Fruit fly (Drosophila melanogaster) whole organism, embryonic: ENCODE measurements around the gene Rdl.

Source experiments
- Awh ChIP-seq: fragments of 200-800 bp; sonication (Bioruptor generic); IDR thresholded peaks from 2 replicates; pipeline ENCODE4, ENCODE4 v1.3.6; 2022; ENCODE audit warnings: missing biosample characterization, missing genetic modification characterization
- Bdp1 ChIP-seq: fragments of 200-800 bp; sonication (Bioruptor generic); optimal IDR thresholded peaks from 3 replicates; lab custom pipeline; 2016; ENCODE audit warnings: missing biosample characterization, missing genetic modification characterization
- C15 ChIP-seq: fragments of 200-800 bp; sonication (Bioruptor generic); IDR thresholded peaks from 3 replicates; pipeline ENCODE4 v1.3.6; 2022; ENCODE audit warnings: missing biosample characterization, missing genetic modification characterization
- CG10267 ChIP-seq: fragments of 200-800 bp; sonication (Bioruptor generic); optimal IDR thresholded peaks from 2 replicates; lab custom pipeline; 2018; ENCODE audit warnings: missing biosample characterization, mild to moderate bottlenecking, missing genetic modification characterization, moderate library complexity
- CG11398 ChIP-seq: fragments of 200-800 bp; sonication (Bioruptor generic); optimal IDR thresholded peaks from 2 replicates; lab custom pipeline; 2016; ENCODE audit warnings: missing biosample characterization, missing genetic modification characterization
- CG11696 ChIP-seq: fragments of 200-800 bp; sonication (Bioruptor generic); IDR thresholded peaks from 2 replicates; pipeline ENCODE4 v1.3.6; 2022; ENCODE audit warnings: missing biosample characterization, missing genetic modification characterization
- CG12236 ChIP-seq: fragments of 200-800 bp; sonication (Bioruptor generic); optimal IDR thresholded peaks from 2 replicates; lab custom pipeline; 2016; ENCODE audit warnings: missing biosample characterization, missing genetic modification characterization
- CG12769 ChIP-seq: fragments of 200-800 bp; sonication (Bioruptor generic); optimal IDR thresholded peaks from 2 replicates; lab custom pipeline; 2019; ENCODE audit warnings: missing biosample characterization, mild to moderate bottlenecking, missing genetic modification characterization, moderate library complexity
- CG13775 ChIP-seq: fragments of 200-800 bp; sonication (Bioruptor generic); optimal IDR thresholded peaks from 3 replicates; lab custom pipeline; 2017; ENCODE audit warnings: missing biosample characterization, mild to moderate bottlenecking, missing genetic modification characterization
- CG17361 ChIP-seq: fragments of 200-800 bp; sonication (Bioruptor generic); IDR thresholded peaks from 3 replicates; pipeline ENCODE4 v1.3.6; 2022; ENCODE audit warnings: missing biosample characterization, missing genetic modification characterization
- CG17802 ChIP-seq: fragments of 200-800 bp; sonication (Bioruptor generic); optimal IDR thresholded peaks from 2 replicates; lab custom pipeline; 2018; ENCODE audit warnings: missing biosample characterization, mild to moderate bottlenecking, missing genetic modification characterization, moderate library complexity
- CG1832 ChIP-seq: fragments of 200-800 bp; sonication (Bioruptor generic); optimal IDR thresholded peaks from 2 replicates; lab custom pipeline; 2017; ENCODE audit warnings: missing biosample characterization, mild to moderate bottlenecking, missing genetic modification characterization, inconsistent platforms
- CG2120 ChIP-seq: fragments of 200-800 bp; sonication (Bioruptor generic); optimal IDR thresholded peaks from 3 replicates; lab custom pipeline; 2016; ENCODE audit warnings: missing biosample characterization, missing genetic modification characterization
- CG2202 ChIP-seq: fragments of 200-800 bp; sonication (Bioruptor generic); optimal IDR thresholded peaks from 2 replicates; lab custom pipeline; 2018; ENCODE audit warnings: missing biosample characterization, mild to moderate bottlenecking, missing genetic modification characterization
- CG42726 ChIP-seq: fragments of 200-800 bp; sonication (Bioruptor generic); IDR thresholded peaks from 2 replicates; pipeline ENCODE4 v1.3.6; 2022; ENCODE audit warnings: missing biosample characterization, missing genetic modification characterization; ENCODE audit not compliant: partially characterized antibody
- CG4282 ChIP-seq: fragments of 200-800 bp; sonication (Bioruptor generic); optimal IDR thresholded peaks from 2 replicates; lab custom pipeline; 2016; ENCODE audit warnings: missing biosample characterization, missing genetic modification characterization
- CG8388 ChIP-seq: fragments of 200-800 bp; sonication (Bioruptor generic); optimal IDR thresholded peaks from 2 replicates; lab custom pipeline; 2019; ENCODE audit warnings: missing biosample characterization, mild to moderate bottlenecking, missing genetic modification characterization, moderate library complexity
- CG9437 ChIP-seq: fragments of 200-800 bp; sonication (Bioruptor generic); optimal IDR thresholded peaks from 2 replicates; lab custom pipeline; 2018; ENCODE audit warnings: missing biosample characterization, mild to moderate bottlenecking, missing genetic modification characterization
- CkIIα-i1 ChIP-seq: fragments of 200-800 bp; sonication (Bioruptor generic); IDR thresholded peaks from 2 replicates; pipeline ENCODE4 v1.3.6; 2022; ENCODE audit warnings: missing biosample characterization, missing genetic modification characterization
- CrebB ChIP-seq: fragments of 200-800 bp; sonication (Bioruptor generic); optimal IDR thresholded peaks from 3 replicates; lab custom pipeline; 2018; ENCODE audit warnings: missing biosample characterization, mild to moderate bottlenecking, missing genetic modification characterization
- Dad ChIP-seq: fragments of 200-800 bp; sonication (Bioruptor generic); optimal IDR thresholded peaks from 3 replicates; lab custom pipeline; 2016; ENCODE audit warnings: missing biosample characterization, missing genetic modification characterization
- Dll ChIP-seq: fragments of 200-800 bp; sonication (Bioruptor generic); IDR thresholded peaks from 4 replicates; pipeline ENCODE4 v1.3.6; 2022; ENCODE audit warnings: missing biosample characterization, missing genetic modification characterization; ENCODE audit not compliant: partially characterized antibody
- Elba2 ChIP-seq: fragments of 200-800 bp; sonication (Bioruptor generic); optimal IDR thresholded peaks from 3 replicates; lab custom pipeline; 2016; ENCODE audit warnings: missing biosample characterization, missing genetic modification characterization
- Ets97D ChIP-seq: fragments of 200-800 bp; sonication (Bioruptor generic); optimal IDR thresholded peaks from 3 replicates; lab custom pipeline; 2016; ENCODE audit warnings: missing biosample characterization, missing genetic modification characterization
- Fer3 ChIP-seq: fragments of 200-800 bp; sonication (Bioruptor generic); optimal IDR thresholded peaks from 2 replicates; lab custom pipeline; 2018; ENCODE audit warnings: missing biosample characterization, mild to moderate bottlenecking, missing genetic modification characterization, moderate library complexity
- HLH4C ChIP-seq: fragments of 200-800 bp; sonication (Bioruptor generic); IDR thresholded peaks from 3 replicates; pipeline ENCODE4 v1.3.6; 2022; ENCODE audit warnings: missing biosample characterization, missing genetic modification characterization; ENCODE audit not compliant: partially characterized antibody
- Kr ChIP-seq: fragments of 200-800 bp; sonication (Bioruptor generic); optimal IDR thresholded peaks from 2 replicates; lab custom pipeline; 2017; ENCODE audit warnings: missing biosample characterization, mild to moderate bottlenecking, missing genetic modification characterization
- Lhr ChIP-seq: fragments of 200-800 bp; sonication (Bioruptor generic); optimal IDR thresholded peaks from 3 replicates; lab custom pipeline; 2017; ENCODE audit warnings: mild to moderate bottlenecking, missing biosample characterization, missing genetic modification reagents, missing genetic modification characterization
- Lim3 ChIP-seq: fragments of 200-800 bp; sonication (Bioruptor generic); IDR thresholded peaks from 2 replicates; pipeline ENCODE4 v1.3.6; 2022; ENCODE audit warnings: missing biosample characterization, missing genetic modification characterization
- Oli ChIP-seq: fragments of 200-800 bp; sonication (Bioruptor generic); optimal IDR thresholded peaks from 2 replicates; lab custom pipeline; 2018; ENCODE audit warnings: missing biosample characterization, mild to moderate bottlenecking, missing genetic modification characterization, moderate library complexity
- Optix ChIP-seq: fragments of 200-800 bp; sonication (Bioruptor generic); IDR thresholded peaks from 3 replicates; pipeline ENCODE4 v1.3.6; 2022; ENCODE audit warnings: missing biosample characterization, missing genetic modification characterization
- Scr ChIP-seq: fragments of 200-800 bp; sonication (Bioruptor generic); IDR thresholded peaks from 2 replicates; pipeline ENCODE4 v1.3.6; 2022; ENCODE audit warnings: missing biosample characterization, missing genetic modification characterization; ENCODE audit not compliant: partially characterized antibody
- Ssrp ChIP-seq: fragments of 200-800 bp; sonication (Bioruptor generic); optimal IDR thresholded peaks from 2 replicates; lab custom pipeline; 2018; ENCODE audit warnings: missing biosample characterization, mild to moderate bottlenecking, missing genetic modification characterization, moderate library complexity
- Vsx1 ChIP-seq: fragments of 200-800 bp; sonication (Bioruptor generic); optimal IDR thresholded peaks from 2 replicates; lab custom pipeline; 2017; ENCODE audit warnings: missing biosample characterization, mild to moderate bottlenecking, missing genetic modification characterization, missing genetic modification reagents
- ab ChIP-seq: fragments of 200-800 bp; sonication (Bioruptor generic); optimal IDR thresholded peaks from 2 replicates; lab custom pipeline; 2016; ENCODE audit warnings: missing biosample characterization, missing genetic modification characterization
- bab2 ChIP-seq: fragments of 200-800 bp; sonication (Bioruptor generic); optimal IDR thresholded peaks from 2 replicates; lab custom pipeline; 2016; ENCODE audit warnings: missing biosample characterization, missing genetic modification characterization
- btn ChIP-seq: fragments of 200-800 bp; sonication (Bioruptor generic); optimal IDR thresholded peaks from 2 replicates; lab custom pipeline; 2016; ENCODE audit warnings: missing biosample characterization, missing genetic modification characterization
- dm ChIP-seq: fragments of 200-800 bp; sonication (Bioruptor generic); optimal IDR thresholded peaks from 3 replicates; lab custom pipeline; 2016; ENCODE audit warnings: missing biosample characterization, missing genetic modification characterization
- dysf ChIP-seq: fragments of 200-800 bp; sonication (Bioruptor generic); IDR thresholded peaks from 3 replicates; pipeline ENCODE4 v1.3.6; 2022; ENCODE audit warnings: missing biosample characterization, missing genetic modification characterization
- gem ChIP-seq: fragments of 200-800 bp; sonication (Bioruptor generic); optimal IDR thresholded peaks from 2 replicates; lab custom pipeline; 2019; ENCODE audit warnings: missing biosample characterization, mild to moderate bottlenecking, missing genetic modification characterization, moderate library complexity
- grau ChIP-seq: fragments of 200-800 bp; optimal IDR thresholded peaks from 3 replicates; lab custom pipeline; 2019; ENCODE audit warnings: missing biosample characterization, mild to moderate bottlenecking, missing genetic modification characterization, moderate library complexity
- hkb ChIP-seq, 2 experiments: fragments of 200-800 bp in 1 of 2; fragments of >200 bp in 1 of 2; sonication (Bioruptor generic) in 1 of 2; IDR thresholded peaks in 1 of 2; optimal IDR thresholded peaks in 1 of 2; 2 replicates each; pipeline versions ENCODE4 v1.3.6 to Lab custom; 2017 to 2022; ENCODE audit warnings: missing biosample characterization in 1 of 2, missing genetic modification characterization in 1 of 2
- lilli ChIP-seq: fragments of 200-800 bp; sonication (Bioruptor generic); optimal IDR thresholded peaks from 3 replicates; lab custom pipeline; 2016; ENCODE audit warnings: missing biosample characterization, missing genetic modification characterization
- mld ChIP-seq: fragments of 200-800 bp; sonication (Bioruptor generic); IDR thresholded peaks from 3 replicates; pipeline ENCODE4 v1.3.6; 2022; ENCODE audit warnings: missing biosample characterization, missing genetic modification characterization; ENCODE audit not compliant: partially characterized antibody
- pho ChIP-seq: fragments of 200-800 bp; sonication (Bioruptor generic); optimal IDR thresholded peaks from 2 replicates; lab custom pipeline; 2016; ENCODE audit warnings: missing biosample characterization, missing genetic modification characterization
- sob ChIP-seq: fragments of 200-800 bp; sonication (Bioruptor generic); IDR thresholded peaks from 2 replicates; pipeline ENCODE4 v1.3.6; 2022; ENCODE audit warnings: missing biosample characterization, missing genetic modification characterization
- tll ChIP-seq, 2 experiments: fragments of 200-800 bp in 1 of 2; fragments of >200 bp in 1 of 2; sonication (Bioruptor generic) in 1 of 2; optimal IDR thresholded peaks; 2 replicates each; lab custom pipeline; 2017 to 2019; ENCODE audit warnings: missing biosample characterization in 2 of 2, missing genetic modification characterization in 2 of 2, mild to moderate bottlenecking in 1 of 2, moderate library complexity in 1 of 2
- tx ChIP-seq: fragments of 200-800 bp; sonication (Bioruptor generic); optimal IDR thresholded peaks from 2 replicates; lab custom pipeline; 2016; ENCODE audit warnings: missing biosample characterization, missing genetic modification characterization

The Rdl gene

DNA sequence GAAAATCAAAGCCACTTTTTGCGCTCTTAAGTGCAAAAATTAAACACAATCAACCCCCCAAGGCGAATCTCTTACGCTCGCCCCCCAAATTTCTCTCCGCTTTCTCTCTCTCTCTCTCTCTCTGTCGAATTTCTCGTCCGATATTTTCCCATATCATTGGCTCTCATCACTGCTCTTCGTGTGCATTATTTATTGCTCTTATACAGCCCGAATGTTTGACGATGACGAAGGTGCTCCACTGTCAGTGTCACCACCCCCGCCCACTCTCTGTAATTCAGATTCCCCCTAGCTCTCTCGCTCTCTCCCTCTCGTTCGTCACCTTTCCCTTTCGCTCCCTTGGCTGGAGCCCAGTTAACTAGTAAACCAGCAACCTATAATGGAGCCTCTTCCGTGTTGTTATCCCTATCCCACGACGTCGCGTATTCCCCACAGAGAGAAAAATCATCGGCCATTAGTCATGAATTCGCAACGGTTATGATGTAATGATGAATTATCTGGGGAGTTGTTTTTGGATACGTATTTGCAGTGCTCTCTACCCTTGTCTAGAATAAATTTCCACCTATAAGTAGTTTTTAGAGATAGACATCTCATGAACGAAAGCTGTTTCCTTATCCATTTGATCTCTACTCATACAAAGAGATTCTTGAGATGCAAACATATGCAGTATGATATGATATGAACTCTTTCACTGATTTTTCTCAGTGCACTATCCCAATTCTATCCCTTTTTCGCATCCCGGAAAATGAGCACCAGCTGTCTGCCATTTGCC is 54.1 kb downstream of the Rdl start (continued):
- TF ChIP-seq Bdp1, result peak; percentile 35
- TF ChIP-seq CG17361 (GFP tag; lab: Robert Waterston, UW), result 0 out of 3 replicates have a peak, but pooled peaks have one; percentile 26
- TF ChIP-seq gem, result peak; percentile 71
- TF ChIP-seq CG10267 (tag; lab: Kevin White, UChicago), result peak; percentile 11
- TF ChIP-seq bab2 (GFP tag; lab: Kevin White, UChicago), result peak; percentile 54
- no peak for TF ChIP-seq CG42726 (GFP tag; lab: Robert Waterston, UW)
- no peak for TF ChIP-seq Optix (GFP tag; lab: Robert Waterston, UW)
- TF ChIP-seq tx, result peak; percentile 30
- no peak for TF ChIP-seq CG2202 (tag; lab: Kevin White, UChicago)
- peak; percentile 55 for TF ChIP-seq CG11398 (GFP tag; lab: Kevin White, UChicago)
- TF ChIP-seq Kr (GFP tag; lab: Kevin White, UChicago), result no peak
- peak; percentile 63 for TF ChIP-seq Oli (tag; lab: Kevin White, UChicago)
- TF ChIP-seq Dll (GFP tag; lab: Robert Waterston, UW), result no peak
- TF ChIP-seq Scr, result no peak
- TF ChIP-seq tll (GFP tag; optimal IDR thresholded peaks at IDR 0.05; lab: Kevin White, UChicago), result no peak
- peak; percentile 66 for TF ChIP-seq lilli (GFP tag; lab: Kevin White, UChicago)
- peak; percentile 76 for TF ChIP-seq CG2120 (GFP tag; lab: Kevin White, UChicago)
- TF ChIP-seq CkIIα-i1 (GFP tag; lab: Robert Waterston, UW), result no peak
- TF ChIP-seq dysf (GFP tag; lab: Robert Waterston, UW), result peak; percentile 69
- TF ChIP-seq Vsx1 (GFP tag; lab: Kevin White, UChicago), result no peak
- TF ChIP-seq Ssrp (tag; lab: Kevin White, UChicago), result peak; percentile 42
- TF ChIP-seq CG11696 (GFP tag; lab: Robert Waterston, UW), result no peak
- no peak for TF ChIP-seq mld
- peak; percentile 28 for TF ChIP-seq dm
- peak; percentile 32 for TF ChIP-seq CG8388 (GFP tag; lab: Kevin White, UChicago)
- no peak for TF ChIP-seq sob (GFP tag; lab: Robert Waterston, UW)
- TF ChIP-seq CG12236 (GFP tag; lab: Kevin White, UChicago), result peak; percentile 4
- peak; percentile 54 for TF ChIP-seq btn (GFP tag; lab: Kevin White, UChicago)
- TF ChIP-seq hkb (optimal IDR thresholded peaks at IDR 0.05; lab: Kevin White, UChicago), result no peak
- 0 out of 2 replicates have a peak, but pooled peaks have one; percentile 21 for TF ChIP-seq hkb (GFP tag; IDR thresholded peaks at IDR 0.05; lab: Robert Waterston, UW)
- TF ChIP-seq HLH4C (GFP tag; lab: Robert Waterston, UW), result no peak
- TF ChIP-seq C15 (GFP tag; lab: Robert Waterston, UW), result no peak
- TF ChIP-seq ab, result no peak
- TF ChIP-seq Lhr (GFP tag; lab: Kevin White, UChicago), result no peak
- peak; percentile 23 for TF ChIP-seq Ets97D
- peak; percentile 24 for TF ChIP-seq Dad (GFP tag; lab: Kevin White, UChicago)
- peak; percentile 73 for TF ChIP-seq CG12769 (tag; lab: Kevin White, UChicago)
- TF ChIP-seq CG17802, result no peak
- TF ChIP-seq pho, result peak; percentile 52
- peak; percentile 58 for TF ChIP-seq CG1832
- no peak for TF ChIP-seq CrebB
- TF ChIP-seq CG4282 (GFP tag; lab: Kevin White, UChicago), result no peak
- TF ChIP-seq Lim3 (GFP tag; lab: Robert Waterston, UW), result no peak
- TF ChIP-seq CG13775 (GFP tag; lab: Kevin White, UChicago), result peak; percentile 43
- no peak for TF ChIP-seq Elba2 (GFP tag; lab: Kevin White, UChicago)
- no peak for TF ChIP-seq Awh (GFP tag; lab: Robert Waterston, UW)
- TF ChIP-seq grau (tag; lab: Kevin White, UChicago), result peak; percentile 67
- TF ChIP-seq Fer3 (tag; lab: Kevin White, UChicago), result peak; percentile 43
- TF ChIP-seq CG9437 (GFP tag; lab: Kevin White, UChicago), result peak; percentile 45
